Fruit fly (Drosophila melanogaster) whole organism, embryonic: ENCODE results near the gene CG2931.

Experiments used
- BEAF-32 ChIP-seq: fragments of 200-800 bp; sonication (Bioruptor generic); optimal IDR thresholded peaks from 3 replicates; lab custom pipeline; 2017; ENCODE audit warnings: missing biosample characterization, missing genetic modification characterization, mild to moderate bottlenecking, moderate library complexity, missing genetic modification reagents
- CG10209 ChIP-seq: fragments of 200-800 bp; sonication (Bioruptor generic); optimal IDR thresholded peaks from 3 replicates; lab custom pipeline; 2017; ENCODE audit warnings: missing biosample characterization, mild to moderate bottlenecking, missing genetic modification characterization, missing genetic modification reagents
- CG10274 ChIP-seq: fragments of 200-800 bp; sonication (Bioruptor generic); optimal IDR thresholded peaks from 3 replicates; lab custom pipeline; 2017; ENCODE audit warnings: missing biosample characterization, mild to moderate bottlenecking, missing genetic modification characterization
- CG10431 ChIP-seq: fragments of 200-800 bp; sonication (Bioruptor generic); optimal IDR thresholded peaks from 3 replicates; lab custom pipeline; 2018; ENCODE audit warnings: missing biosample characterization, mild to moderate bottlenecking, missing genetic modification characterization
- CG11398 ChIP-seq: fragments of 200-800 bp; sonication (Bioruptor generic); optimal IDR thresholded peaks from 2 replicates; lab custom pipeline; 2016; ENCODE audit warnings: missing biosample characterization, missing genetic modification characterization
- CG12942 ChIP-seq: fragments of 200-800 bp; sonication (Bioruptor generic); optimal IDR thresholded peaks from 3 replicates; lab custom pipeline; 2016; ENCODE audit warnings: missing biosample characterization, missing genetic modification characterization
- CG13775 ChIP-seq: fragments of 200-800 bp; sonication (Bioruptor generic); optimal IDR thresholded peaks from 3 replicates; lab custom pipeline; 2017; ENCODE audit warnings: missing biosample characterization, mild to moderate bottlenecking, missing genetic modification characterization
- CG15269 ChIP-seq: fragments of 200-800 bp; sonication (Bioruptor generic); optimal IDR thresholded peaks from 2 replicates; lab custom pipeline; 2018; ENCODE audit warnings: missing biosample characterization, mild to moderate bottlenecking, missing genetic modification characterization, moderate library complexity
- CG15479 ChIP-seq: fragments of 200-800 bp; sonication (Bioruptor generic); optimal IDR thresholded peaks from 3 replicates; lab custom pipeline; 2019; ENCODE audit warnings: missing biosample characterization, mild to moderate bottlenecking, missing genetic modification characterization, moderate library complexity
- CG18764 ChIP-seq: fragments of 200-800 bp; sonication (Bioruptor generic); optimal IDR thresholded peaks from 3 replicates; lab custom pipeline; 2016; ENCODE audit warnings: missing biosample characterization, missing genetic modification characterization
- CG2120 ChIP-seq: fragments of 200-800 bp; sonication (Bioruptor generic); optimal IDR thresholded peaks from 3 replicates; lab custom pipeline; 2016; ENCODE audit warnings: missing biosample characterization, missing genetic modification characterization
- CG2199 ChIP-seq: fragments of 200-800 bp; sonication (Bioruptor generic); IDR thresholded peaks from 3 replicates; pipeline ENCODE4 v1.3.6; 2022; ENCODE audit warnings: missing biosample characterization, missing genetic modification characterization
- CG30403 ChIP-seq: fragments of 200-800 bp; sonication (Bioruptor generic); optimal IDR thresholded peaks from 3 replicates; lab custom pipeline; 2016; ENCODE audit warnings: missing biosample characterization, missing genetic modification characterization
- CG32772 ChIP-seq: fragments of 200-800 bp; sonication (Bioruptor generic); IDR thresholded peaks from 2 replicates; pipeline ENCODE4 v1.3.6; 2022; ENCODE audit warnings: missing biosample characterization, missing genetic modification characterization
- CG33213 ChIP-seq: fragments of 200-800 bp; sonication (Bioruptor generic); optimal IDR thresholded peaks from 3 replicates; lab custom pipeline; 2016; ENCODE audit warnings: missing biosample characterization, missing genetic modification characterization
- CG3726 ChIP-seq: fragments of 200-800 bp; sonication (Bioruptor generic); IDR thresholded peaks from 3 replicates; pipeline ENCODE4, ENCODE4 v1.3.6; 2022; ENCODE audit warnings: missing biosample characterization, missing genetic modification characterization
- CG4404 ChIP-seq: fragments of 200-800 bp; sonication (Bioruptor generic); IDR thresholded peaks from 2 replicates; pipeline ENCODE4 v1.3.6; 2022; ENCODE audit warnings: missing biosample characterization, missing genetic modification characterization
- CG5245 ChIP-seq: fragments of 200-800 bp; sonication (Bioruptor generic); optimal IDR thresholded peaks from 3 replicates; lab custom pipeline; 2016; ENCODE audit warnings: missing biosample characterization, missing genetic modification characterization
- CG6654 ChIP-seq: fragments of 200-800 bp; sonication (Bioruptor generic); optimal IDR thresholded peaks from 2 replicates; lab custom pipeline; 2017; ENCODE audit warnings: missing biosample characterization, mild to moderate bottlenecking, missing genetic modification characterization
- CkIIα-i1 ChIP-seq: fragments of 200-800 bp; sonication (Bioruptor generic); IDR thresholded peaks from 2 replicates; pipeline ENCODE4 v1.3.6; 2022; ENCODE audit warnings: missing biosample characterization, missing genetic modification characterization
- CoRest ChIP-seq: fragments of 200-800 bp; sonication (Bioruptor generic); optimal IDR thresholded peaks from 3 replicates; lab custom pipeline; 2018; ENCODE audit warnings: missing biosample characterization, mild to moderate bottlenecking, missing genetic modification characterization, moderate library complexity
- Deaf1 ChIP-seq: fragments of 200-800 bp; optimal IDR thresholded peaks from 3 replicates; lab custom pipeline; 2019; ENCODE audit warnings: missing biosample characterization, mild to moderate bottlenecking, missing genetic modification characterization, moderate library complexity
- Ets97D ChIP-seq: fragments of 200-800 bp; sonication (Bioruptor generic); optimal IDR thresholded peaks from 3 replicates; lab custom pipeline; 2016; ENCODE audit warnings: missing biosample characterization, missing genetic modification characterization
- Hmr ChIP-seq: fragments of 200-800 bp; sonication (Bioruptor generic); optimal IDR thresholded peaks from 3 replicates; lab custom pipeline; 2017; ENCODE audit warnings: mild to moderate bottlenecking, missing biosample characterization, missing genetic modification reagents, missing genetic modification characterization
- Oaz ChIP-seq: fragments of 200-800 bp; sonication (Bioruptor generic); IDR thresholded peaks from 2 replicates; pipeline ENCODE4 v1.3.6; 2022; ENCODE audit warnings: missing biosample characterization, missing genetic modification characterization
- Optix ChIP-seq: fragments of 200-800 bp; sonication (Bioruptor generic); IDR thresholded peaks from 3 replicates; pipeline ENCODE4 v1.3.6; 2022; ENCODE audit warnings: missing biosample characterization, missing genetic modification characterization
- Side ChIP-seq: fragments of 200-800 bp; sonication (Bioruptor generic); optimal IDR thresholded peaks from 2 replicates; lab custom pipeline; 2016; ENCODE audit warnings: missing biosample characterization, missing genetic modification characterization
- Sin3A ChIP-seq: fragments of >200 bp; optimal IDR thresholded peaks from 2 replicates; lab custom pipeline; 2018
- Trl ChIP-seq, 3 experiments: fragments of >200 bp in 2 of 3; fragments of 200-800 bp in 1 of 3; sonication (Bioruptor generic) in 1 of 3; optimal IDR thresholded peaks; 2 replicates in 1 of 3; 3 replicates in 2 of 3; lab custom pipeline; 2016 to 2017; ENCODE audit warnings: missing biosample characterization in 1 of 3, missing genetic modification characterization in 1 of 3
- Xbp1 ChIP-seq: fragments of 200-800 bp; sonication (Bioruptor generic); optimal IDR thresholded peaks from 3 replicates; lab custom pipeline; 2016; ENCODE audit warnings: missing biosample characterization, mild to moderate bottlenecking, missing genetic modification characterization
- abd-A ChIP-seq: fragments of 200-800 bp; sonication (Bioruptor generic); optimal IDR thresholded peaks from 3 replicates; lab custom pipeline; 2019; ENCODE audit warnings: missing biosample characterization, mild to moderate bottlenecking, missing genetic modification characterization, moderate library complexity
- ase ChIP-seq: fragments of 200-800 bp; sonication (Bioruptor generic); IDR thresholded peaks from 3 replicates; pipeline ENCODE4 v1.3.6; 2022; ENCODE audit warnings: missing biosample characterization, missing genetic modification characterization
- br ChIP-seq: fragments of >200 bp; optimal IDR thresholded peaks from 2 replicates; lab custom pipeline; 2017
- cato ChIP-seq: fragments of 200-800 bp; sonication (Bioruptor generic); optimal IDR thresholded peaks from 2 replicates; lab custom pipeline; 2016; ENCODE audit warnings: missing biosample characterization, missing genetic modification characterization, borderline replicate concordance
- eyg ChIP-seq: fragments of 200-800 bp; sonication (Bioruptor generic); optimal IDR thresholded peaks from 3 replicates; lab custom pipeline; 2016; ENCODE audit warnings: missing biosample characterization, missing genetic modification characterization
- gcm2 ChIP-seq: fragments of 200-800 bp; sonication (Bioruptor generic); optimal IDR thresholded peaks from 2 replicates; lab custom pipeline; 2016; ENCODE audit warnings: missing biosample characterization, missing genetic modification characterization
- grn ChIP-seq: fragments of 200-800 bp; sonication (Bioruptor generic); optimal IDR thresholded peaks from 3 replicates; lab custom pipeline; 2017; ENCODE audit warnings: missing biosample characterization, missing genetic modification characterization
- ham ChIP-seq: fragments of 200-800 bp; sonication (Bioruptor generic); IDR thresholded peaks from 2 replicates; pipeline ENCODE4 v1.3.6; 2022; ENCODE audit warnings: missing biosample characterization, missing genetic modification characterization
- knrl ChIP-seq: fragments of 200-800 bp; sonication (Bioruptor generic); IDR thresholded peaks from 3 replicates; pipeline ENCODE4 v1.3.6; 2022; ENCODE audit warnings: missing biosample characterization, missing genetic modification characterization; ENCODE audit not compliant: partially characterized antibody
- lbe ChIP-seq: fragments of 200-800 bp; sonication (Bioruptor generic); optimal IDR thresholded peaks from 2 replicates; lab custom pipeline; 2016; ENCODE audit warnings: missing biosample characterization, mild to moderate bottlenecking, missing genetic modification characterization
- lola ChIP-seq, 3 experiments: fragments of >200 bp in 2 of 3; fragments of 200-800 bp in 1 of 3; sonication (Bioruptor generic) in 1 of 3; optimal IDR thresholded peaks; 2 replicates each; lab custom pipeline; 2017 to 2019; ENCODE audit warnings: missing biosample characterization in 3 of 3, missing genetic modification characterization in 3 of 3, mild to moderate bottlenecking in 1 of 3, moderate library complexity in 1 of 3
- onecut ChIP-seq: fragments of 200-800 bp; sonication (Bioruptor generic); IDR thresholded peaks from 2 replicates; pipeline ENCODE4 v1.3.6; 2022; ENCODE audit warnings: missing biosample characterization, missing genetic modification characterization
- org-1 ChIP-seq: fragments of 200-800 bp; sonication (Bioruptor generic); optimal IDR thresholded peaks from 2 replicates; lab custom pipeline; 2017; ENCODE audit warnings: missing biosample characterization, missing genetic modification characterization
- pho ChIP-seq: fragments of 200-800 bp; sonication (Bioruptor generic); optimal IDR thresholded peaks from 2 replicates; lab custom pipeline; 2016; ENCODE audit warnings: missing biosample characterization, missing genetic modification characterization
- row ChIP-seq: fragments of 200-800 bp; sonication (Bioruptor generic); IDR thresholded peaks from 3 replicates; pipeline ENCODE4 v1.3.6; 2022; ENCODE audit warnings: missing biosample characterization, missing genetic modification characterization
- schlank ChIP-seq: fragments of 200-800 bp; sonication (Bioruptor generic); optimal IDR thresholded peaks from 2 replicates; lab custom pipeline; 2018; ENCODE audit warnings: missing biosample characterization, mild to moderate bottlenecking, missing genetic modification characterization
- ssp ChIP-seq: fragments of 200-800 bp; sonication (Bioruptor generic); IDR thresholded peaks from 2 replicates; pipeline ENCODE4 v1.3.6; 2022; ENCODE audit warnings: missing biosample characterization, missing genetic modification characterization
- vnd ChIP-seq: fragments of 200-800 bp; sonication (Bioruptor generic); IDR thresholded peaks from 3 replicates; pipeline ENCODE4 v1.3.6; 2022; ENCODE audit warnings: missing biosample characterization, missing genetic modification characterization; ENCODE audit not compliant: partially characterized antibody
- wek ChIP-seq: fragments of 200-800 bp; sonication (Bioruptor generic); optimal IDR thresholded peaks from 3 replicates; lab custom pipeline; 2018; ENCODE audit warnings: missing biosample characterization, mild to moderate bottlenecking, missing genetic modification characterization, moderate library complexity
- yki ChIP-seq: fragments of >200 bp; optimal IDR thresholded peaks from 3 replicates; lab custom pipeline; 2018
- z ChIP-seq: fragments of 200-800 bp; sonication (Bioruptor generic); IDR thresholded peaks from 3 replicates; pipeline ENCODE4 v1.3.6; 2022; ENCODE audit warnings: missing biosample characterization, missing genetic modification characterization
- zfh2 ChIP-seq: fragments of 200-800 bp; sonication (Bioruptor generic); optimal IDR thresholded peaks from 2 replicates; lab custom pipeline; 2016; ENCODE audit warnings: missing biosample characterization, missing genetic modification characterization

CG2931 gene

DNA sequence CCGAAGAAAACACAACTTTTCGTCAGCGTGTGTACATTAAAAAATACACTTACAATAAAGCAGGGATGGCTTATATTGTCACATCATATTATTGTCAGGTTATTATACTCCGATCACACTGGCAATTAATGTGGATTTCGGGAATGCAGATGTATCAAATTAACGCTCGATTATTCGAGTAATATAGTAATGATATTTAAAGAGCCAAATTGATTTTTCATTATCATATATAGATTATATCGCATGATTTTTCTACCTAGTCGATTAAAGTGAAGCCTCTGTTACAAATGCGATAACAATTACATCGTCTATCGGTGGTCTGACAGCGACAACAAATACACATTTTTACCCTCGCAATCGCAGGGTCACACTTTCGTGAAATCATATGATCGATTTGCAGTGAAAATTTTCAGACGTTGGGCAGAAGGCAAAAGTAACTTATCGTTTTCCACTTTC is 23.0 kb upstream of the CG2931 start, which contains the start of the genes noi and Vha26 (continued):
- TF ChIP-seq CoRest, result no peak
- TF ChIP-seq cato (GFP tag; lab: Kevin White, UChicago), result no peak
- TF ChIP-seq CG15269, result no peak
- peak in 2 of 3 experiments; percentile 45 to 100 for TF ChIP-seq lola (GFP tag; optimal IDR thresholded peaks at IDR 0.05; lab: Kevin White, UChicago)
- no peak for TF ChIP-seq Optix (GFP tag; lab: Robert Waterston, UW)
- no peak for TF ChIP-seq CkIIα-i1
- TF ChIP-seq Oaz (GFP tag; lab: Robert Waterston, UW), result no peak
- TF ChIP-seq Sin3A (lab: Kevin White, UChicago), result peak; percentile 65
- no peak for TF ChIP-seq ham (GFP tag; lab: Robert Waterston, UW)
- peak; percentile 74 for TF ChIP-seq knrl (GFP tag; lab: Robert Waterston, UW)
- peak; percentile 70 for TF ChIP-seq CG2120 (GFP tag; lab: Kevin White, UChicago)
- no peak for TF ChIP-seq Side
- TF ChIP-seq zfh2 (GFP tag; lab: Kevin White, UChicago), result peak; percentile 59
- TF ChIP-seq wek (GFP tag; lab: Kevin White, UChicago), result no peak
- TF ChIP-seq eyg, result no peak
- 0 out of 3 replicates have a peak, but pooled peaks have one; percentile 8 for TF ChIP-seq ase
- TF ChIP-seq CG15479 (GFP tag; lab: Kevin White, UChicago), result no peak
- TF ChIP-seq CG3726 (GFP tag; lab: Robert Waterston, UW), result no peak
- no peak for TF ChIP-seq CG6654 (GFP tag; lab: Kevin White, UChicago)
- no peak for TF ChIP-seq CG5245 (GFP tag; lab: Kevin White, UChicago)
- no peak for TF ChIP-seq br (lab: Kevin White, UChicago)
- peak; percentile 98 for TF ChIP-seq ssp (GFP tag; lab: Robert Waterston, UW)
- no peak for TF ChIP-seq CG4404
- 0 out of 3 replicates have a peak, but pooled peaks have one; percentile 45 for TF ChIP-seq vnd (GFP tag; lab: Robert Waterston, UW)
- TF ChIP-seq yki (lab: Kevin White, UChicago), result no peak
- no peak for TF ChIP-seq z (GFP tag; lab: Robert Waterston, UW)
- no peak for TF ChIP-seq Trl (optimal IDR thresholded peaks at IDR 0.05; lab: Kevin White, UChicago)
- TF ChIP-seq Trl (GFP tag; optimal IDR thresholded peaks at IDR 0.05; lab: Kevin White, UChicago), result no peak
- TF ChIP-seq CG12942, result no peak
- TF ChIP-seq onecut (GFP tag; lab: Robert Waterston, UW), result peak; percentile 59
- no peak for TF ChIP-seq CG33213 (GFP tag; lab: Kevin White, UChicago)
- no peak for TF ChIP-seq lbe (GFP tag; lab: Kevin White, UChicago)
- TF ChIP-seq abd-A, result no peak
- TF ChIP-seq CG32772, result no peak
- no peak for TF ChIP-seq gcm2 (GFP tag; lab: Kevin White, UChicago)
- TF ChIP-seq CG18764 (GFP tag; lab: Kevin White, UChicago), result peak; percentile 29
- peak; percentile 19 for TF ChIP-seq Deaf1 (tag; lab: Kevin White, UChicago)
- no peak for TF ChIP-seq CG10209 (GFP tag; lab: Kevin White, UChicago)
- peak; percentile 26 for TF ChIP-seq pho
- no peak for TF ChIP-seq schlank
- peak; percentile 49 for TF ChIP-seq CG13775 (GFP tag; lab: Kevin White, UChicago)
- peak; percentile 91 for TF ChIP-seq row (GFP tag; lab: Robert Waterston, UW)
- TF ChIP-seq CG30403 (GFP tag; lab: Kevin White, UChicago), result peak; percentile 23
- peak; percentile 38 for TF ChIP-seq Xbp1 (GFP tag; lab: Kevin White, UChicago)
- TF ChIP-seq CG10431 (GFP tag; lab: Kevin White, UChicago), result no peak
- TF ChIP-seq BEAF-32 (GFP tag; lab: Kevin White, UChicago), result peak; percentile 77
- no peak for TF ChIP-seq org-1
- TF ChIP-seq CG10274 (GFP tag; lab: Kevin White, UChicago), result no peak
- peak; percentile 77 for TF ChIP-seq Ets97D
- no peak for TF ChIP-seq CG2199 (GFP tag; lab: Robert Waterston, UW)
- no peak for TF ChIP-seq Hmr (GFP tag; lab: Kevin White, UChicago)
- no peak for TF ChIP-seq grn (GFP tag; lab: Kevin White, UChicago)
- TF ChIP-seq CG11398 (GFP tag; lab: Kevin White, UChicago), result no peak
